Worm (Caenorhabditis elegans) whole organism, L4 larva: Measurements from ENCODE around the gene Y71H2AM.11.

Experiments used
- F37D6.2 ChIP-seq: sonication (generic microtip); optimal IDR thresholded peaks from 2 replicates; lab custom pipeline; 2016; ENCODE audit warnings: mild to moderate bottlenecking, missing genetic modification characterization, missing compliant biosample characterization
- T26A8.4 ChIP-seq: fragments of 200-800 bp; sonication (Bioruptor generic); IDR thresholded peaks from 2 replicates; pipeline ENCODE4 v1.3.6; 2022; ENCODE audit warnings: missing genetic modification characterization, missing compliant biosample characterization
- Y105C5A.15 ChIP-seq: fragments of 200-800 bp; sonication (Bioruptor generic); IDR thresholded peaks from 2 replicates; pipeline ENCODE4 v1.3.6; 2022; ENCODE audit warnings: missing genetic modification characterization, missing compliant biosample characterization
- aha-1 ChIP-seq: fragments of 150-350 bp; peaks from one replicate; lab custom pipeline; 2014; ENCODE audit warnings: missing biosample characterization, missing genetic modification characterization
- aly-2 ChIP-seq: sonication (generic microtip); optimal IDR thresholded peaks from 2 replicates; lab custom pipeline; 2018; ENCODE audit warnings: missing biosample characterization, missing genetic modification characterization
- arid-1 ChIP-seq: fragments of 200-800 bp; sonication (Bioruptor generic); conservative IDR thresholded peaks from 2 replicates; pipeline ENCODE4 v1.3.6; 2022; ENCODE audit warnings: missing genetic modification reagents, missing genetic modification characterization, missing compliant biosample characterization
- ceh-32 ChIP-seq: sonication (generic microtip); optimal IDR thresholded peaks from 2 replicates; lab custom pipeline; 2016; ENCODE audit warnings: mild to moderate bottlenecking, missing genetic modification characterization, missing compliant biosample characterization; ENCODE audit not compliant: poor library complexity
- ceh-82 ChIP-seq: sonication (generic microtip); optimal IDR thresholded peaks from 2 replicates; lab custom pipeline; 2017; ENCODE audit warnings: missing biosample characterization, missing genetic modification characterization
- dmd-8 ChIP-seq: fragments of 200-800 bp; sonication (Bioruptor generic); IDR thresholded peaks from 2 replicates; pipeline ENCODE4 v1.3.6; 2022; ENCODE audit warnings: missing genetic modification characterization, missing compliant biosample characterization
- duxl-1 ChIP-seq: sonication (generic microtip); optimal IDR thresholded peaks from 2 replicates; lab custom pipeline; 2016; ENCODE audit warnings: mild to moderate bottlenecking, missing genetic modification characterization, moderate library complexity, missing compliant biosample characterization; ENCODE audit not compliant: poor library complexity
- egl-27 ChIP-seq: sonication (generic microtip); optimal IDR thresholded peaks from 3 replicates; lab custom pipeline; 2017; ENCODE audit warnings: missing biosample characterization, missing genetic modification reagents, missing genetic modification characterization
- egl-43 ChIP-seq: fragments of 200-800 bp; sonication (Bioruptor generic); IDR thresholded peaks from 2 replicates; pipeline ENCODE4 v1.3.6; 2022; ENCODE audit warnings: missing genetic modification reagents, missing genetic modification characterization, missing compliant biosample characterization
- gei-8 ChIP-seq: fragments of 200-800 bp; sonication (Bioruptor generic); optimal IDR thresholded peaks from 2 replicates; lab custom pipeline; 2018; ENCODE audit warnings: mild to moderate bottlenecking, missing genetic modification characterization, missing compliant biosample characterization
- hlh-30 ChIP-seq: sonication (generic microtip); optimal IDR thresholded peaks from 2 replicates; lab custom pipeline; 2017; ENCODE audit warnings: antibody characterized with exemption, mild to moderate bottlenecking, missing genetic modification characterization, missing compliant biosample characterization; ENCODE audit not compliant: insufficient read depth
- hmg-1.1 ChIP-seq: fragments of 200-800 bp; sonication (Bioruptor generic); IDR thresholded peaks from 2 replicates; pipeline ENCODE4 v1.3.6; 2022; ENCODE audit warnings: missing genetic modification reagents, missing genetic modification characterization, missing compliant biosample characterization
- lin-29 ChIP-seq: fragments of 200-800 bp; sonication (Bioruptor generic); IDR thresholded peaks from 2 replicates; pipeline ENCODE4 v1.3.6; 2022; ENCODE audit warnings: missing genetic modification reagents, missing genetic modification characterization, missing compliant biosample characterization
- lir-3 ChIP-seq: sonication (generic microtip); optimal IDR thresholded peaks from 2 replicates; lab custom pipeline; 2016; ENCODE audit warnings: mild to moderate bottlenecking, missing genetic modification characterization, missing compliant biosample characterization
- madf-5 ChIP-seq, 2 experiments: fragments of 200-800 bp; sonication (Bioruptor generic); IDR thresholded peaks; 2 replicates each; pipeline ENCODE4 v1.3.6; 2022; ENCODE audit warnings: missing compliant biosample characterization in 2 of 2, missing genetic modification characterization in 2 of 2
- madf-9 ChIP-seq: fragments of 200-800 bp; sonication (Bioruptor generic); conservative IDR thresholded peaks from 2 replicates; pipeline ENCODE4 v1.3.6; 2022; ENCODE audit warnings: missing genetic modification reagents, missing genetic modification characterization, missing compliant biosample characterization
- mes-2 ChIP-seq: sonication (generic microtip); optimal IDR thresholded peaks from 2 replicates; lab custom pipeline; 2016; ENCODE audit warnings: missing genotype, mild to moderate bottlenecking, missing genetic modification characterization, missing compliant biosample characterization; ENCODE audit not compliant: poor library complexity, severe bottlenecking
- nhr-10 ChIP-seq: fragments of 150-350 bp; optimal IDR thresholded peaks from 2 replicates; lab custom pipeline; 2014; ENCODE audit warnings: missing biosample characterization, missing genetic modification characterization
- nhr-41 ChIP-seq: fragments of 200-800 bp; sonication (Bioruptor generic); IDR thresholded peaks from 2 replicates; pipeline ENCODE4 v1.3.6; 2022; ENCODE audit warnings: missing genetic modification reagents, missing genetic modification characterization, missing compliant biosample characterization
- pha-4 ChIP-seq, 2 experiments: fragments of 150-350 bp in 1 of 2; fragments of 200-800 bp in 1 of 2; sonication (Bioruptor generic) in 1 of 2; IDR thresholded peaks in 1 of 2; optimal IDR thresholded peaks in 1 of 2; 2 replicates each; pipeline versions ENCODE4 v1.3.6 to Lab custom; 2014 to 2022; ENCODE audit warnings: missing genetic modification characterization in 2 of 2, missing genetic modification reagents in 2 of 2, missing biosample characterization in 1 of 2, missing compliant biosample characterization in 1 of 2
- pqm-1 ChIP-seq: sonication (generic microtip); optimal IDR thresholded peaks from 2 replicates; lab custom pipeline; 2017; ENCODE audit warnings: missing biosample characterization, missing genetic modification characterization
- snpc-1.2 ChIP-seq: fragments of 200-800 bp; sonication (Bioruptor generic); IDR thresholded peaks from 2 replicates; pipeline ENCODE4 v1.3.6; 2022; ENCODE audit warnings: missing genetic modification reagents, missing genetic modification characterization, missing compliant biosample characterization
- spr-3 ChIP-seq: fragments of 200-800 bp; sonication (Bioruptor generic); optimal IDR thresholded peaks from 2 replicates; lab custom pipeline; 2018; ENCODE audit warnings: mild to moderate bottlenecking, missing genetic modification characterization, missing compliant biosample characterization
- tag-97 ChIP-seq: fragments of 200-800 bp; sonication (Bioruptor generic); IDR thresholded peaks from 2 replicates; pipeline ENCODE4 v1.3.6; 2022; ENCODE audit warnings: missing genetic modification characterization, missing compliant biosample characterization
- tra-1 ChIP-seq: fragments of 200-800 bp; sonication (Bioruptor generic); IDR thresholded peaks from 2 replicates; pipeline ENCODE4 v1.3.6; 2022; ENCODE audit warnings: missing genetic modification reagents, missing genetic modification characterization, missing compliant biosample characterization
- unc-62 ChIP-seq, 3 experiments: fragments of 150-350 bp in 1 of 3; sonication (generic microtip); optimal IDR thresholded peaks in 2 of 3; peaks in 1 of 3; 1 replicate in 1 of 3; 2 replicates in 2 of 3; lab custom pipeline; 2014 to 2017; ENCODE audit warnings: missing biosample characterization in 3 of 3, missing genetic modification characterization in 3 of 3, missing genetic modification reagents in 3 of 3, missing genotype in 1 of 3
- zfp-2 ChIP-seq: sonication (generic microtip); optimal IDR thresholded peaks from 2 replicates; lab custom pipeline; 2016; ENCODE audit warnings: mild to moderate bottlenecking, missing genetic modification characterization, missing compliant biosample characterization
- zfp-3 ChIP-seq: fragments of 200-800 bp; sonication (Bioruptor generic); conservative IDR thresholded peaks from 2 replicates; pipeline ENCODE4 v1.3.6; 2022; ENCODE audit warnings: missing genetic modification reagents, missing genetic modification characterization, missing compliant biosample characterization

Gene Y71H2AM.11

ce11 chrIII:2758092-2758491 lies 33.2 kb upstream of the Y71H2AM.11 start:
- TF ChIP-seq ceh-82 (tag; lab: Kevin White, UChicago) (no peak), F37D6.2 (tag; lab: Kevin White, UChicago) (no peak), aha-1 (peak; percentile 53), dmd-8 (GFP tag; lab: Robert Waterston, UW) (no peak), duxl-1 (tag; lab: Kevin White, UChicago) (no peak), ceh-32 (tag; lab: Kevin White, UChicago) (no peak), mes-2 (tag; lab: Kevin White, UChicago) (no peak), zfp-3 (GFP tag; lab: Robert Waterston, UW) (no peak)

ce11 chrIII:2757478-2757877 lies 32.6 kb upstream of the Y71H2AM.11 start:
- TF ChIP-seq ceh-82 (tag; lab: Kevin White, UChicago) (no peak), lir-3 (no peak), Y105C5A.15 (GFP tag; lab: Robert Waterston, UW) (0 out of 2 replicates have a peak, but pooled peaks have one; percentile 34), madf-5 (GFP tag; IDR thresholded peaks at IDR 0.05; lab: Robert Waterston, UW) (no peak), T26A8.4 (GFP tag; lab: Robert Waterston, UW) (no peak), pha-4 (GFP tag; IDR thresholded peaks at IDR 0.05; lab: Robert Waterston, UW) (no peak), pha-4 (tag; optimal IDR thresholded peaks at IDR 0.05; lab: Kevin White, UChicago) (no peak), madf-9 (GFP tag; lab: Robert Waterston, UW) (0 out of 2 replicates have a peak, but pooled peaks have one; percentile 7), gei-8 (GFP tag; lab: Kevin White, UChicago) (no peak), hlh-30 (no peak), snpc-1.2 (GFP tag; lab: Robert Waterston, UW) (no peak)

ce11 chrIII:2756260-2756659 lies 31.4 kb upstream of the Y71H2AM.11 start, which contains the start of gene gldi-9:
gldi-9 (minus strand) TSS chrIII:2756360.
- TF ChIP-seq tag-97 (GFP tag; lab: Robert Waterston, UW) = no peak
- no peak for TF ChIP-seq nhr-41
- TF ChIP-seq tra-1 (GFP tag; lab: Robert Waterston, UW) = no peak
- TF ChIP-seq arid-1 (GFP tag; lab: Robert Waterston, UW) = no peak
- no peak for TF ChIP-seq egl-27 (tag; lab: Kevin White, UChicago)
- TF ChIP-seq hmg-1.1 (GFP tag; lab: Robert Waterston, UW) = no peak
- no peak for TF ChIP-seq ceh-82 (tag; lab: Kevin White, UChicago)
- TF ChIP-seq spr-3 (GFP tag; lab: Kevin White, UChicago) = no peak
- no peak for TF ChIP-seq aly-2
- TF ChIP-seq Y105C5A.15 (GFP tag; lab: Robert Waterston, UW) = no peak
- TF ChIP-seq madf-9 (GFP tag; lab: Robert Waterston, UW) = no peak
- TF ChIP-seq egl-43 (GFP tag; lab: Robert Waterston, UW) = no peak

- TF ChIP-seq unc-62 (GFP tag; optimal IDR thresholded peaks at IDR 0.05 in 1 of 2; lab: Kevin White, UChicago) (no peak), unc-62 (tag; optimal IDR thresholded peaks at IDR 0.05; lab: Kevin White, UChicago) (no peak), duxl-1 (tag; lab: Kevin White, UChicago) (no peak), pqm-1 (tag; lab: Kevin White, UChicago) (peak; percentile 43), nhr-10 (tag; lab: Kevin White, UChicago) (no peak), zfp-2 (tag; lab: Kevin White, UChicago) (no peak), snpc-1.2 (GFP tag; lab: Robert Waterston, UW) (no peak), dmd-8 (GFP tag; lab: Robert Waterston, UW) (no peak), lin-29 (GFP tag; lab: Robert Waterston, UW) (no peak)
- TF ChIP-seq, all 104 proteins: peak for 1
These were observed 21.7 kb upstream of the Y71H2AM.11 start, which contains the start of gene Y71H2AM.14 for ce11 chrIII:2746553-2746952. Y71H2AM.14 (minus strand) TSS chrIII:2746653.
